Fruit fly (Drosophila melanogaster) whole organism, embryonic: Measurements from ENCODE around the gene CG11597.

Experiments
- ATbp ChIP-seq: fragments of 200-800 bp; sonication (Bioruptor generic); optimal IDR thresholded peaks from 2 replicates; lab custom pipeline; 2017; ENCODE audit warnings: missing biosample characterization, mild to moderate bottlenecking, missing genetic modification characterization, missing genetic modification reagents
- CG10979 ChIP-seq: fragments of 200-800 bp; sonication (Bioruptor generic); optimal IDR thresholded peaks from 2 replicates; lab custom pipeline; 2018; ENCODE audit warnings: missing biosample characterization, mild to moderate bottlenecking, missing genetic modification characterization, moderate library complexity
- CG11560 ChIP-seq: fragments of 200-800 bp; sonication (Bioruptor generic); IDR thresholded peaks from 3 replicates; pipeline ENCODE4 v1.3.6; 2022; ENCODE audit warnings: missing biosample characterization, missing genetic modification characterization
- CG1602 ChIP-seq: fragments of 200-800 bp; sonication (Bioruptor generic); optimal IDR thresholded peaks from 3 replicates; lab custom pipeline; 2016; ENCODE audit warnings: missing biosample characterization, missing genetic modification characterization
- CG2116 ChIP-seq: fragments of 200-800 bp; sonication (Bioruptor generic); optimal IDR thresholded peaks from 3 replicates; lab custom pipeline; 2018; ENCODE audit warnings: missing biosample characterization, mild to moderate bottlenecking, missing genetic modification characterization
- CG2120 ChIP-seq: fragments of 200-800 bp; sonication (Bioruptor generic); optimal IDR thresholded peaks from 3 replicates; lab custom pipeline; 2016; ENCODE audit warnings: missing biosample characterization, missing genetic modification characterization
- CG2875 ChIP-seq: fragments of 200-800 bp; sonication (Bioruptor generic); optimal IDR thresholded peaks from 2 replicates; lab custom pipeline; 2017; ENCODE audit warnings: missing biosample characterization, mild to moderate bottlenecking, missing genetic modification characterization, missing genetic modification reagents
- CG31224 ChIP-seq: fragments of 200-800 bp; sonication (Bioruptor generic); IDR thresholded peaks from 2 replicates; pipeline ENCODE4 v1.3.6; 2022; ENCODE audit warnings: missing biosample characterization, missing genetic modification characterization
- CG3281 ChIP-seq: fragments of 200-800 bp; sonication (Bioruptor generic); optimal IDR thresholded peaks from 3 replicates; lab custom pipeline; 2017; ENCODE audit warnings: missing biosample characterization, mild to moderate bottlenecking, missing genetic modification characterization
- CG34376 ChIP-seq: fragments of 200-800 bp; sonication (Bioruptor generic); optimal IDR thresholded peaks from 2 replicates; lab custom pipeline; 2018; ENCODE audit warnings: missing biosample characterization, mild to moderate bottlenecking, missing genetic modification characterization
- CG3726 ChIP-seq: fragments of 200-800 bp; sonication (Bioruptor generic); IDR thresholded peaks from 3 replicates; pipeline ENCODE4, ENCODE4 v1.3.6; 2022; ENCODE audit warnings: missing biosample characterization, missing genetic modification characterization
- CG4360 ChIP-seq: fragments of 200-800 bp; sonication (Bioruptor generic); IDR thresholded peaks from 2 replicates; pipeline ENCODE4 v1.3.6; 2022; ENCODE audit warnings: missing biosample characterization, missing genetic modification characterization
- CG6175 ChIP-seq: fragments of 200-800 bp; sonication (Bioruptor generic); IDR thresholded peaks from 3 replicates; pipeline ENCODE4 v1.3.6; 2022; ENCODE audit warnings: missing biosample characterization, missing genetic modification characterization
- CG6272 ChIP-seq: fragments of 200-800 bp; sonication (Bioruptor generic); IDR thresholded peaks from 2 replicates; pipeline ENCODE4 v1.3.6; 2022; ENCODE audit warnings: missing biosample characterization, missing genetic modification characterization
- CG7963 ChIP-seq: fragments of 200-800 bp; sonication (Bioruptor generic); IDR thresholded peaks from 3 replicates; pipeline ENCODE4 v1.3.6; 2022; ENCODE audit warnings: missing biosample characterization, missing genetic modification characterization; ENCODE audit not compliant: partially characterized antibody
- CG9215 ChIP-seq: fragments of 200-800 bp; sonication (Bioruptor generic); IDR thresholded peaks from 2 replicates; pipeline ENCODE4 v1.3.6; 2022; ENCODE audit warnings: missing biosample characterization, missing genetic modification characterization
- CG9797 ChIP-seq: fragments of 200-800 bp; sonication (Bioruptor generic); optimal IDR thresholded peaks from 3 replicates; lab custom pipeline; 2018; ENCODE audit warnings: missing biosample characterization, mild to moderate bottlenecking, missing genetic modification characterization
- Dad ChIP-seq: fragments of 200-800 bp; sonication (Bioruptor generic); optimal IDR thresholded peaks from 3 replicates; lab custom pipeline; 2016; ENCODE audit warnings: missing biosample characterization, missing genetic modification characterization
- Ets65A ChIP-seq: fragments of 200-800 bp; sonication (Bioruptor generic); peaks from one replicate; lab custom pipeline; 2016; ENCODE audit warnings: missing biosample characterization, missing genetic modification characterization
- Hand ChIP-seq: fragments of 200-800 bp; sonication (Bioruptor generic); optimal IDR thresholded peaks from 2 replicates; lab custom pipeline; 2017; ENCODE audit warnings: mild to moderate bottlenecking, missing biosample characterization, missing genetic modification reagents, missing genetic modification characterization
- Lpt ChIP-seq: fragments of >200 bp; optimal IDR thresholded peaks from 2 replicates; lab custom pipeline; 2018; ENCODE audit warnings: missing biosample characterization, missing genetic modification characterization
- Nf-YA ChIP-seq: fragments of 200-800 bp; sonication (Bioruptor generic); IDR thresholded peaks from 2 replicates; pipeline ENCODE4 v1.3.6; 2022; ENCODE audit warnings: missing biosample characterization, missing genetic modification characterization
- Oaz ChIP-seq: fragments of 200-800 bp; sonication (Bioruptor generic); IDR thresholded peaks from 2 replicates; pipeline ENCODE4 v1.3.6; 2022; ENCODE audit warnings: missing biosample characterization, missing genetic modification characterization
- Optix ChIP-seq: fragments of 200-800 bp; sonication (Bioruptor generic); IDR thresholded peaks from 3 replicates; pipeline ENCODE4 v1.3.6; 2022; ENCODE audit warnings: missing biosample characterization, missing genetic modification characterization
- PHDP ChIP-seq: fragments of 200-800 bp; sonication (Bioruptor generic); optimal IDR thresholded peaks from 3 replicates; lab custom pipeline; 2018; ENCODE audit warnings: missing biosample characterization, mild to moderate bottlenecking, missing genetic modification characterization, moderate library complexity
- Pdp1 ChIP-seq, 2 experiments: fragments of 200-800 bp; sonication (Bioruptor generic); optimal IDR thresholded peaks; 3 replicates each; lab custom pipeline; 2016; ENCODE audit warnings: missing biosample characterization in 2 of 2, missing genetic modification characterization in 2 of 2, mild to moderate bottlenecking in 1 of 2, moderate library complexity in 1 of 2
- Ptx1 ChIP-seq: fragments of 200-800 bp; sonication (Bioruptor generic); IDR thresholded peaks from 2 replicates; pipeline ENCODE4 v1.3.6; 2022; ENCODE audit warnings: missing biosample characterization, missing genetic modification characterization
- Side ChIP-seq: fragments of 200-800 bp; sonication (Bioruptor generic); optimal IDR thresholded peaks from 2 replicates; lab custom pipeline; 2016; ENCODE audit warnings: missing biosample characterization, missing genetic modification characterization
- Sox100B ChIP-seq: fragments of 200-800 bp; sonication (Bioruptor generic); optimal IDR thresholded peaks from 3 replicates; lab custom pipeline; 2018; ENCODE audit warnings: missing biosample characterization, mild to moderate bottlenecking, missing genetic modification characterization
- Ssrp ChIP-seq: fragments of 200-800 bp; sonication (Bioruptor generic); optimal IDR thresholded peaks from 2 replicates; lab custom pipeline; 2018; ENCODE audit warnings: missing biosample characterization, mild to moderate bottlenecking, missing genetic modification characterization, moderate library complexity
- Usf ChIP-seq: fragments of 200-800 bp; sonication (Bioruptor generic); optimal IDR thresholded peaks from 2 replicates; lab custom pipeline; 2017; ENCODE audit warnings: missing genotype, missing biosample characterization, missing genetic modification characterization
- abd-A ChIP-seq: fragments of 200-800 bp; sonication (Bioruptor generic); optimal IDR thresholded peaks from 3 replicates; lab custom pipeline; 2019; ENCODE audit warnings: missing biosample characterization, mild to moderate bottlenecking, missing genetic modification characterization, moderate library complexity
- dati ChIP-seq: fragments of 200-800 bp; sonication (Bioruptor generic); IDR thresholded peaks from 2 replicates; pipeline ENCODE4 v1.3.6; 2022; ENCODE audit warnings: missing biosample characterization, missing genetic modification characterization
- en ChIP-seq: fragments of 200-800 bp; sonication (Bioruptor generic); optimal IDR thresholded peaks from 2 replicates; lab custom pipeline; 2016; ENCODE audit warnings: missing biosample characterization, missing genetic modification characterization
- ftz-f1 ChIP-seq: fragments of 200-800 bp; sonication (Bioruptor generic); optimal IDR thresholded peaks from 2 replicates; lab custom pipeline; 2016; ENCODE audit warnings: missing biosample characterization, missing genetic modification characterization
- knrl ChIP-seq: fragments of 200-800 bp; sonication (Bioruptor generic); IDR thresholded peaks from 3 replicates; pipeline ENCODE4 v1.3.6; 2022; ENCODE audit warnings: missing biosample characterization, missing genetic modification characterization; ENCODE audit not compliant: partially characterized antibody
- lbe ChIP-seq: fragments of 200-800 bp; sonication (Bioruptor generic); optimal IDR thresholded peaks from 2 replicates; lab custom pipeline; 2016; ENCODE audit warnings: missing biosample characterization, mild to moderate bottlenecking, missing genetic modification characterization
- lmd ChIP-seq: fragments of 200-800 bp; sonication (Bioruptor generic); IDR thresholded peaks from 2 replicates; pipeline ENCODE4 v1.3.6; 2022; ENCODE audit warnings: missing biosample characterization, missing genetic modification characterization
- p53 ChIP-seq: fragments of 200-800 bp; sonication (Bioruptor generic); optimal IDR thresholded peaks from 2 replicates; lab custom pipeline; 2016; ENCODE audit warnings: missing biosample characterization, missing genetic modification characterization
- pita ChIP-seq: fragments of 200-800 bp; sonication (Bioruptor generic); optimal IDR thresholded peaks from 2 replicates; lab custom pipeline; 2017; ENCODE audit warnings: missing biosample characterization, mild to moderate bottlenecking, missing genetic modification characterization
- pros ChIP-seq: fragments of 200-800 bp; sonication (Bioruptor generic); optimal IDR thresholded peaks from 3 replicates; lab custom pipeline; 2019; ENCODE audit warnings: missing biosample characterization, mild to moderate bottlenecking, missing genetic modification characterization, moderate library complexity
- pum ChIP-seq: fragments of 200-800 bp; sonication (Bioruptor generic); optimal IDR thresholded peaks from 2 replicates; lab custom pipeline; 2016; ENCODE audit warnings: missing biosample characterization, missing genetic modification characterization
- seq ChIP-seq: fragments of 200-800 bp; sonication (Bioruptor generic); IDR thresholded peaks from 2 replicates; pipeline ENCODE4 v1.3.6; 2022; ENCODE audit warnings: missing biosample characterization, missing genetic modification characterization
- slbo ChIP-seq: fragments of 200-800 bp; sonication (Bioruptor generic); IDR thresholded peaks from 2 replicates; pipeline ENCODE4 v1.3.6; 2022; ENCODE audit warnings: missing biosample characterization, missing genetic modification characterization
- sob ChIP-seq: fragments of 200-800 bp; sonication (Bioruptor generic); IDR thresholded peaks from 2 replicates; pipeline ENCODE4 v1.3.6; 2022; ENCODE audit warnings: missing biosample characterization, missing genetic modification characterization
- sug ChIP-seq: fragments of 200-800 bp; optimal IDR thresholded peaks from 2 replicates; lab custom pipeline; 2019; ENCODE audit warnings: missing biosample characterization, mild to moderate bottlenecking, missing genetic modification characterization, moderate library complexity
- tio ChIP-seq: fragments of 200-800 bp; sonication (Bioruptor generic); optimal IDR thresholded peaks from 2 replicates; lab custom pipeline; 2017; ENCODE audit warnings: missing biosample characterization, missing genetic modification characterization, inconsistent platforms
- ttk ChIP-seq: fragments of 200-800 bp; sonication (Bioruptor generic); IDR thresholded peaks from 2 replicates; pipeline ENCODE4 v2.1.2; 2022; ENCODE audit warnings: missing biosample characterization, missing genetic modification characterization
- tx ChIP-seq: fragments of 200-800 bp; sonication (Bioruptor generic); optimal IDR thresholded peaks from 2 replicates; lab custom pipeline; 2016; ENCODE audit warnings: missing biosample characterization, missing genetic modification characterization

The CG11597 gene

dm6 chr3L:11822446-11823334 is 615 bp upstream of the CG11597 start, which contains the start of gene RpL10Ab (continued):
- TF ChIP-seq Hand (GFP tag; lab: Kevin White, UChicago): no peak
- TF ChIP-seq Nf-YA (GFP tag; lab: Robert Waterston, UW): 0 out of 2 replicates have a peak, but pooled peaks have one; percentile 51
- TF ChIP-seq CG2120: peak; percentile 20
- peak; percentile 82 for TF ChIP-seq knrl
- TF ChIP-seq CG2875 (GFP tag; lab: Kevin White, UChicago): peak; percentile 39
- no peak for TF ChIP-seq pros (GFP tag; lab: Kevin White, UChicago)
- peak; percentile 67; the same call in 1 of the 2 replicates for TF ChIP-seq CG9215 (GFP tag; lab: Robert Waterston, UW)
- TF ChIP-seq tio (GFP tag; lab: Kevin White, UChicago): peak; percentile 64
- TF ChIP-seq dati (GFP tag; lab: Robert Waterston, UW): no peak; the same call in 1 of the 2 replicates
- TF ChIP-seq CG11560 (tag; lab: Robert Waterston, UW): peak; percentile 61; the same call in 1 of the 3 replicates
- TF ChIP-seq ttk (GFP tag; lab: Robert Waterston, UW): peak; percentile 48; the same call in 1 of the 2 replicates
- peak; percentile 50 for TF ChIP-seq Dad (GFP tag; lab: Kevin White, UChicago)
- TF ChIP-seq Ssrp: peak; percentile 35
- peak; percentile 66; the same call in 1 of the 2 replicates for TF ChIP-seq CG6272 (GFP tag; lab: Robert Waterston, UW)
- TF ChIP-seq CG9797 (GFP tag; lab: Kevin White, UChicago): no peak
- no peak for TF ChIP-seq pita (GFP tag; lab: Kevin White, UChicago)
- TF ChIP-seq abd-A (tag; lab: Kevin White, UChicago): no peak
- TF ChIP-seq PHDP (tag; lab: Kevin White, UChicago): peak; percentile 46
- peak; percentile 50; the same call in 1 of the 3 replicates for TF ChIP-seq Optix (GFP tag; lab: Robert Waterston, UW)
- peak; percentile 17 for TF ChIP-seq CG10979 (tag; lab: Kevin White, UChicago)
- TF ChIP-seq sug (tag; lab: Kevin White, UChicago): peak; percentile 33
- TF ChIP-seq pum (GFP tag; lab: Kevin White, UChicago): peak; percentile 19
- no peak for TF ChIP-seq Lpt (GFP tag; lab: Kevin White, UChicago)
- TF ChIP-seq Usf (GFP tag; lab: Kevin White, UChicago): peak; percentile 48
- peak; percentile 74 for TF ChIP-seq Ptx1
- TF ChIP-seq lmd (GFP tag; lab: Robert Waterston, UW): peak; percentile 71
- peak; percentile 96 for TF ChIP-seq Ets65A
- TF ChIP-seq lbe (GFP tag; lab: Kevin White, UChicago): peak; percentile 45
- peak; percentile 18; the same call in 1 of the 2 replicates for TF ChIP-seq CG31224 (GFP tag; lab: Robert Waterston, UW)
- peak; percentile 61 for TF ChIP-seq CG3281
- peak; percentile 66 for TF ChIP-seq sob
- TF ChIP-seq ATbp (GFP tag; lab: Kevin White, UChicago): no peak
- peak; percentile 67 for TF ChIP-seq CG34376
- TF ChIP-seq Side (GFP tag; lab: Kevin White, UChicago): peak; percentile 23
- TF ChIP-seq CG1602 (GFP tag; lab: Kevin White, UChicago): peak; percentile 55
- peak; percentile 74 for TF ChIP-seq slbo
- peak; percentile 8 for TF ChIP-seq Oaz (GFP tag; lab: Robert Waterston, UW)
- TF ChIP-seq CG4360: no peak
- peak; percentile 88 for TF ChIP-seq CG7963 (GFP tag; lab: Robert Waterston, UW)
- peak; percentile 33 to 72 for TF ChIP-seq Pdp1 (GFP tag; optimal IDR thresholded peaks at IDR 0.05; lab: Kevin White, UChicago)
- peak; percentile 1 for TF ChIP-seq en (GFP tag; lab: Kevin White, UChicago)
- peak; percentile 59 for TF ChIP-seq Sox100B (GFP tag; lab: Kevin White, UChicago)
- peak; percentile 51; the same call in 1 of the 3 replicates for TF ChIP-seq CG6175 (GFP tag; lab: Robert Waterston, UW)
- no peak for TF ChIP-seq seq (GFP tag; lab: Robert Waterston, UW)
- no peak for TF ChIP-seq ftz-f1 (GFP tag; lab: Kevin White, UChicago)
- 0 out of 3 replicates have a peak, but pooled peaks have one; percentile 27 for TF ChIP-seq CG3726
- peak; percentile 40 for TF ChIP-seq CG2116 (GFP tag; lab: Kevin White, UChicago)
- TF ChIP-seq tx (GFP tag; lab: Kevin White, UChicago): no peak
- TF ChIP-seq p53 (GFP tag; lab: Kevin White, UChicago): no peak
